Worm (Caenorhabditis elegans) whole organism, young adult: ENCODE results near the gene sec-15.

ENCODE experiments used
- F33H1.4 ChIP-seq: fragments of 200-800 bp; sonication (Bioruptor generic); IDR thresholded peaks from 2 replicates; pipeline ENCODE4 v1.3.6; 2022; ENCODE audit warnings: missing genetic modification reagents, missing genetic modification characterization, missing compliant biosample characterization
- F49E8.2 ChIP-seq: sonication (generic microtip); optimal IDR thresholded peaks from 3 replicates; lab custom pipeline; 2017; ENCODE audit warnings: missing genetic modification characterization, mild to moderate bottlenecking, missing compliant biosample characterization, antibody characterized with exemption, moderate library complexity; ENCODE audit not compliant: insufficient read depth
- F57C9.4 ChIP-seq: sonication (generic microtip); optimal IDR thresholded peaks from 2 replicates; lab custom pipeline; 2017; ENCODE audit warnings: mild to moderate bottlenecking, missing genetic modification characterization, missing compliant biosample characterization
- K11D2.4 ChIP-seq: fragments of 200-800 bp; sonication (Bioruptor generic); IDR thresholded peaks from 2 replicates; pipeline ENCODE4 v1.3.6; 2022; ENCODE audit warnings: missing genetic modification reagents, missing genetic modification characterization, missing compliant biosample characterization
- K12H6.12 ChIP-seq: fragments of 200-800 bp; sonication (Bioruptor generic); optimal IDR thresholded peaks from 2 replicates; lab custom pipeline; 2018; ENCODE audit warnings: mild to moderate bottlenecking, missing genetic modification characterization, missing compliant biosample characterization
- T07F8.4 ChIP-seq: sonication (generic microtip); optimal IDR thresholded peaks from 2 replicates; lab custom pipeline; 2016; ENCODE audit warnings: mild to moderate bottlenecking, missing genetic modification characterization, moderate library complexity, missing compliant biosample characterization
- Y56A3A.18 ChIP-seq: fragments of 200-800 bp; sonication (Bioruptor generic); IDR thresholded peaks from 2 replicates; pipeline ENCODE4 v1.3.6; 2022; ENCODE audit warnings: missing genetic modification reagents, missing genetic modification characterization, missing compliant biosample characterization
- Y67H2A.10 ChIP-seq: fragments of 200-800 bp; sonication (Bioruptor generic); conservative IDR thresholded peaks from 2 replicates; pipeline ENCODE4 v1.3.6; 2022; ENCODE audit warnings: missing genetic modification reagents, missing genetic modification characterization, missing compliant biosample characterization
- Y95B8A.8 ChIP-seq: fragments of 200-800 bp; sonication (Bioruptor generic); IDR thresholded peaks from 2 replicates; pipeline ENCODE4 v1.3.6; 2022; ENCODE audit warnings: missing genetic modification reagents, missing genetic modification characterization, missing compliant biosample characterization
- akir-1 ChIP-seq: fragments of 200-800 bp; sonication (Bioruptor generic); optimal IDR thresholded peaks from 2 replicates; lab custom pipeline; 2018; ENCODE audit warnings: mild to moderate bottlenecking, missing genetic modification characterization, moderate library complexity, missing compliant biosample characterization
- atf-7 ChIP-seq: sonication (generic microtip); optimal IDR thresholded peaks from 2 replicates; lab custom pipeline; 2017; ENCODE audit warnings: mild to moderate bottlenecking, missing genetic modification characterization, missing compliant biosample characterization
- athp-1 ChIP-seq: sonication (generic microtip); optimal IDR thresholded peaks from 2 replicates; lab custom pipeline; 2017; ENCODE audit warnings: mild to moderate bottlenecking, missing genetic modification characterization, missing compliant biosample characterization
- attf-6 ChIP-seq: fragments of 200-800 bp; sonication (Bioruptor generic); IDR thresholded peaks from 2 replicates; pipeline ENCODE4 v1.3.6; 2022; ENCODE audit warnings: missing genetic modification reagents, missing genetic modification characterization, missing compliant biosample characterization
- ccch-3 ChIP-seq: fragments of 200-800 bp; sonication (Bioruptor generic); optimal IDR thresholded peaks from 2 replicates; lab custom pipeline; 2018; ENCODE audit warnings: mild to moderate bottlenecking, missing genetic modification characterization, missing compliant biosample characterization
- ceh-100 ChIP-seq: fragments of 200-800 bp; sonication (Bioruptor generic); IDR thresholded peaks from 2 replicates; pipeline ENCODE4 v1.3.6; 2022; ENCODE audit warnings: missing genetic modification reagents, missing genetic modification characterization, missing compliant biosample characterization
- ceh-40 ChIP-seq: fragments of 200-800 bp; sonication (Bioruptor generic); IDR thresholded peaks from 2 replicates; pipeline ENCODE4 v1.3.6; 2022; ENCODE audit warnings: missing genetic modification characterization, missing compliant biosample characterization
- ceh-58 ChIP-seq: fragments of 200-800 bp; sonication (Bioruptor generic); IDR thresholded peaks from 2 replicates; pipeline ENCODE4 v1.3.6; 2022; ENCODE audit warnings: missing genetic modification characterization, missing compliant biosample characterization
- ceh-79 ChIP-seq: sonication (generic microtip); optimal IDR thresholded peaks from 2 replicates; lab custom pipeline; 2017; ENCODE audit warnings: mild to moderate bottlenecking, missing genetic modification characterization, missing compliant biosample characterization
- die-1 ChIP-seq: sonication (generic microtip); optimal IDR thresholded peaks from 2 replicates; lab custom pipeline; 2016; ENCODE audit warnings: missing genotype, mild to moderate bottlenecking, missing genetic modification characterization, missing compliant biosample characterization
- efl-1 ChIP-seq: fragments of 150-350 bp; optimal IDR thresholded peaks from 2 replicates; lab custom pipeline; 2014; ENCODE audit warnings: missing biosample characterization, missing genetic modification reagents, missing genetic modification characterization
- egl-44 ChIP-seq: fragments of 200-800 bp; sonication (Bioruptor generic); IDR thresholded peaks from 2 replicates; pipeline ENCODE4 v1.3.6; 2022; ENCODE audit warnings: missing genetic modification reagents, missing genetic modification characterization, missing compliant biosample characterization
- him-1 ChIP-seq: sonication (generic microtip); optimal IDR thresholded peaks from 2 replicates; lab custom pipeline; 2016; ENCODE audit warnings: missing genotype, missing genetic modification reagents, missing genetic modification characterization, missing compliant biosample characterization
- hmg-1.2 ChIP-seq: fragments of 200-800 bp; sonication (Bioruptor generic); IDR thresholded peaks from 2 replicates; pipeline ENCODE4 v1.3.6; 2022; ENCODE audit warnings: missing genetic modification reagents, missing genetic modification characterization, missing compliant biosample characterization
- hmg-20 ChIP-seq: fragments of 200-800 bp; sonication (Bioruptor generic); IDR thresholded peaks from 2 replicates; pipeline ENCODE4 v1.3.6; 2022; ENCODE audit warnings: missing genetic modification reagents, missing genetic modification characterization, missing compliant biosample characterization
- hrde-1 ChIP-seq: sonication (generic microtip); optimal IDR thresholded peaks from 2 replicates; lab custom pipeline; 2016; ENCODE audit warnings: missing genetic modification characterization, mild to moderate bottlenecking, missing compliant biosample characterization, moderate library complexity, missing genotype, missing genetic modification reagents, borderline replicate concordance
- lin-40 ChIP-seq: sonication (generic microtip); optimal IDR thresholded peaks from 2 replicates; lab custom pipeline; 2016; ENCODE audit warnings: missing genetic modification characterization, mild to moderate bottlenecking, missing compliant biosample characterization, missing genotype, missing genetic modification reagents
- lir-1 ChIP-seq: fragments of 200-800 bp; sonication (Bioruptor generic); conservative IDR thresholded peaks from 2 replicates; pipeline ENCODE4 v1.3.6; 2022; ENCODE audit warnings: missing genetic modification reagents, missing genetic modification characterization, missing compliant biosample characterization
- madf-3 ChIP-seq: fragments of 200-800 bp; sonication (Bioruptor generic); IDR thresholded peaks from 2 replicates; pipeline ENCODE4 v1.3.6; 2022; ENCODE audit warnings: missing genetic modification reagents, missing genetic modification characterization, missing compliant biosample characterization
- madf-6 ChIP-seq: fragments of 200-800 bp; sonication (Bioruptor generic); IDR thresholded peaks from 2 replicates; pipeline ENCODE4 v1.3.6; 2022; ENCODE audit warnings: missing genetic modification reagents, missing genetic modification characterization, missing compliant biosample characterization
- madf-8 ChIP-seq: fragments of 200-800 bp; sonication (Bioruptor generic); conservative IDR thresholded peaks from 2 replicates; pipeline ENCODE4 v1.3.6; 2022; ENCODE audit warnings: missing genetic modification reagents, missing genetic modification characterization, missing compliant biosample characterization
- mel-28 ChIP-seq: sonication (generic microtip); optimal IDR thresholded peaks from 2 replicates; lab custom pipeline; 2016; ENCODE audit warnings: borderline replicate concordance, mild to moderate bottlenecking, missing genetic modification characterization, missing compliant biosample characterization
- nfya-1 ChIP-seq: sonication (generic microtip); optimal IDR thresholded peaks from 2 replicates; lab custom pipeline; 2017; ENCODE audit warnings: antibody characterized with exemption, missing compliant biosample characterization, missing genetic modification characterization, borderline replicate concordance; ENCODE audit not compliant: insufficient read depth
- nfya-2 ChIP-seq: fragments of 200-800 bp; sonication (Bioruptor generic); IDR thresholded peaks from 2 replicates; pipeline ENCODE4 v1.3.6; 2022; ENCODE audit warnings: missing genetic modification reagents, missing genetic modification characterization, missing compliant biosample characterization
- nfyb-1 ChIP-seq: fragments of 200-800 bp; sonication (Bioruptor generic); IDR thresholded peaks from 2 replicates; pipeline ENCODE4 v1.3.6; 2022; ENCODE audit warnings: missing genetic modification reagents, missing genetic modification characterization, missing compliant biosample characterization
- nhr-120 ChIP-seq: fragments of 200-800 bp; sonication (Bioruptor generic); IDR thresholded peaks from 2 replicates; pipeline ENCODE4 v1.3.6; 2022; ENCODE audit warnings: missing genetic modification characterization, missing compliant biosample characterization
- repo-1 ChIP-seq: sonication (generic microtip); optimal IDR thresholded peaks from 2 replicates; lab custom pipeline; 2017; ENCODE audit warnings: mild to moderate bottlenecking, missing genetic modification characterization, missing compliant biosample characterization
- sdz-38 ChIP-seq: sonication (generic microtip); optimal IDR thresholded peaks from 2 replicates; lab custom pipeline; 2016; ENCODE audit warnings: missing genotype, missing genetic modification characterization, missing compliant biosample characterization
- snpc-1.1 ChIP-seq: sonication (generic microtip); optimal IDR thresholded peaks from 2 replicates; lab custom pipeline; 2017; ENCODE audit warnings: missing genetic modification characterization, mild to moderate bottlenecking, missing compliant biosample characterization, antibody characterized with exemption, moderate library complexity, missing genotype, missing genetic modification reagents; ENCODE audit not compliant: insufficient read depth
- somi-1 ChIP-seq: fragments of 200-800 bp; sonication (Bioruptor generic); optimal IDR thresholded peaks from 2 replicates; lab custom pipeline; 2018; ENCODE audit warnings: mild to moderate bottlenecking, missing genetic modification characterization, missing compliant biosample characterization
- ztf-18 ChIP-seq: sonication (generic microtip); optimal IDR thresholded peaks from 2 replicates; lab custom pipeline; 2016; ENCODE audit warnings: missing genotype, mild to moderate bottlenecking, missing genetic modification characterization, missing compliant biosample characterization
- ztf-26 ChIP-seq: sonication (generic microtip); optimal IDR thresholded peaks from 2 replicates; lab custom pipeline; 2017; ENCODE audit warnings: missing genetic modification characterization, missing compliant biosample characterization
- ztf-28 ChIP-seq: fragments of 200-800 bp; sonication (Bioruptor generic); IDR thresholded peaks from 2 replicates; pipeline ENCODE4 v1.3.6; 2022; ENCODE audit warnings: missing genetic modification reagents, missing genetic modification characterization, missing compliant biosample characterization
- ztf-3 ChIP-seq: fragments of 200-800 bp; sonication (Bioruptor generic); optimal IDR thresholded peaks from 2 replicates; lab custom pipeline; 2018; ENCODE audit warnings: mild to moderate bottlenecking, missing genetic modification characterization, missing compliant biosample characterization
- ztf-6 ChIP-seq: fragments of 200-800 bp; sonication (Bioruptor generic); IDR thresholded peaks from 2 replicates; pipeline ENCODE4 v1.3.6; 2022; ENCODE audit warnings: missing genetic modification reagents, missing genetic modification characterization, missing compliant biosample characterization

Gene sec-15

ce11 chrX:8846447-8847237 lies 11.1 kb upstream of the sec-15 start, which contains the start of gene C28G1.10 (continued):
- TF ChIP-seq hmg-1.2 (GFP tag; lab: Robert Waterston, UW) (peak; percentile 63), ceh-100 (GFP tag; lab: Robert Waterston, UW) (no peak), egl-44 (GFP tag; lab: Robert Waterston, UW) (peak; percentile 62; the same call in 1 of the 2 replicates), madf-8 (GFP tag; lab: Robert Waterston, UW) (no peak), lir-1 (GFP tag; lab: Robert Waterston, UW) (no peak), hrde-1 (tag; lab: Kevin White, UChicago) (peak; percentile 29), ceh-79 (tag; lab: Kevin White, UChicago) (no peak), efl-1 (GFP tag; lab: Kevin White, UChicago) (no peak), nfyb-1 (GFP tag; lab: Robert Waterston, UW) (peak; percentile 53; the same call in 1 of the 2 replicates), K12H6.12 (tag; lab: Kevin White, UChicago) (no peak), atf-7 (tag; lab: Kevin White, UChicago) (no peak), sdz-38 (tag; lab: Kevin White, UChicago) (no peak), Y67H2A.10 (no peak), him-1 (tag; lab: Kevin White, UChicago) (peak; percentile 43), nfya-2 (0 out of 2 replicates have a peak, but pooled peaks have one; percentile 27), snpc-1.1 (no peak)

DNA sequence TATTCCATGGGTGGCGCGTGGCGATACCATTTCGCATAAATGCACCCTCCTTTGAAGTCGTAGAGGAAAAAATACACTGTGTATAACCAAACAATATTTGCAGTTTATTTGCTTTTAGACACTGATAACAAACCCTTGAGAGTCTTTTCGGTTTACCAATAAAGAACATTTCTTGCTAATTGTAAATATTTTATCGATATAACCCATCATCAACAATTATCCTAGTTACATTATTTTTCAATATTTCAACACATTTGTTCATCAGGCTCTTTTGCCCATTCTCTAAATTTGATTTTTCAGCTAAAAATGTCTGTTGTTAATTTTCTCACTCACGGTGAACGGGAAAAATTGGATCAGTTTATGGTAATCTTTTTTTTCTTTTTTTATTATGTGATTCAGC lies 8.5 kb upstream of the sec-15 start, which contains the start of gene ubc-23:
ubc-23 (plus strand) TSS at position 301 of the 400 bp plus-strand sequence.
- no peak for TF ChIP-seq K11D2.4 (GFP tag; lab: Robert Waterston, UW)
- no peak for TF ChIP-seq sdz-38 (tag; lab: Kevin White, UChicago)
- no peak for TF ChIP-seq F49E8.2 (tag; lab: Kevin White, UChicago)
- TF ChIP-seq Y67H2A.10: no peak
- no peak for TF ChIP-seq Y56A3A.18 (GFP tag; lab: Robert Waterston, UW)
- no peak for TF ChIP-seq athp-1 (tag; lab: Kevin White, UChicago)
- no peak for TF ChIP-seq hmg-20
- TF ChIP-seq lin-40 (tag; lab: Kevin White, UChicago): no peak
- TF ChIP-seq F57C9.4 (tag; lab: Kevin White, UChicago): no peak
- TF ChIP-seq ceh-58 (GFP tag; lab: Robert Waterston, UW): no peak
- TF ChIP-seq die-1 (tag; lab: Kevin White, UChicago): no peak
- TF ChIP-seq mel-28 (tag; lab: Kevin White, UChicago): no peak
- no peak for TF ChIP-seq ztf-3 (GFP tag; lab: Kevin White, UChicago)
- TF ChIP-seq efl-1 (GFP tag; lab: Kevin White, UChicago): no peak

DNA sequence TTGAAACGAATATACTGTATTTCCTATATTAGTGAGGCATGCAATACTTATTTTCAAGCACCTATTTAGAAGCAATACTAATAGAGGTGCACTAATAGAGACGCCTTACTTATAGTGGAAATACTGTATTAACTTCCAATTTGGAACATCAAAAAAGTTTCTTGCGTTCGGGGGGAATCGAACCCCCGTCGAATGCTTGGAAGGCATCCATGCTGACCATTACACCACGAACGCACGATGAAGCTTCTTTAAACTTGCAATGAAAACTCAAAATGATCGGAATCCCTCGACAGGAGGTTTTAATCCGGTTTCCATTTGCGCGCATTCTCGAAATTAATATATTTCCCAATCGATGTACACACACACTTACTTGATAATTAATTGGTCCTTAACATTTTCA lies 2.7 kb upstream of the sec-15 start:
- no peak for TF ChIP-seq akir-1 (GFP tag; lab: Kevin White, UChicago)
- no peak for TF ChIP-seq Y95B8A.8
- no peak for TF ChIP-seq ztf-26 (tag; lab: Kevin White, UChicago)
- TF ChIP-seq ztf-6 (GFP tag; lab: Robert Waterston, UW): no peak
- no peak for TF ChIP-seq somi-1 (GFP tag; lab: Kevin White, UChicago)
- no peak for TF ChIP-seq repo-1
- TF ChIP-seq attf-6 (GFP tag; lab: Robert Waterston, UW): no peak
- TF ChIP-seq nfya-1 (tag; lab: Kevin White, UChicago): no peak
- TF ChIP-seq T07F8.4 (tag; lab: Kevin White, UChicago): no peak
- TF ChIP-seq ztf-18 (tag; lab: Kevin White, UChicago): peak; percentile 55
- TF ChIP-seq madf-3 (GFP tag; lab: Robert Waterston, UW): 0 out of 2 replicates have a peak, but pooled peaks have one; percentile 46
- no peak for TF ChIP-seq nfya-2
- TF ChIP-seq ccch-3 (GFP tag; lab: Kevin White, UChicago): no peak
- TF ChIP-seq F33H1.4: no peak
- no peak for TF ChIP-seq nhr-120 (GFP tag; lab: Robert Waterston, UW)
- 0 out of 2 replicates have a peak, but pooled peaks have one; percentile 65 for TF ChIP-seq ceh-40 (GFP tag; lab: Robert Waterston, UW)
- no peak for TF ChIP-seq madf-6 (GFP tag; lab: Robert Waterston, UW)
- TF ChIP-seq Y56A3A.18 (GFP tag; lab: Robert Waterston, UW): 0 out of 2 replicates have a peak, but pooled peaks have one; percentile 80
- TF ChIP-seq ztf-28 (GFP tag; lab: Robert Waterston, UW): 0 out of 2 replicates have a peak, but pooled peaks have one; percentile 69
